Worm (Caenorhabditis elegans): ENCODE data around the gene cdh-4.
A peak's percentile ranks its signal among the peaks of the same experiment; 100 is the strongest.

DNA sequence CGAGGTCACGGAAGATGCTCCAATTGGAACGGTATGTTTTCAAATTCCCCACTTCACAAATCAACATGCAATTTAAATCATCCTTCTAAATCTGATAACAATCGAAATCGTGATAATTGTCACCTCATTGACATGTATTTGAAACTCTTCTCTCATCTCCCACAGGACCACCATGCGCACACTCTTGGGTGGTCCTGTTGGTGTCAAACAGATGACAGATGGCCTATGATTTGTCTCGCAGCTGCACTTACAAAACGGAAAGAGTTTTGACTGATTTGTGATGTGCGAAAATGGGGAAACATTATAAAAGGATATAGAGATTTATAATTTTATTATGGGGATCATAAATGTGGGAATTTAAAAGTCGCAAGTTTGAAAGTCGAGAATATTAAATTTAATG lies 3.3 kb downstream of the cdh-4 start:
- peak; percentile 76 for TF ChIP-seq unc-55 (GFP tag; optimal IDR thresholded peaks at IDR 0.05)
- TF ChIP-seq hlh-8 (tag; optimal IDR thresholded peaks at IDR 0.05): no peak
- TF ChIP-seq hlh-13 (GFP tag; optimal IDR thresholded peaks at IDR 0.05): no peak
- no peak for TF ChIP-seq nhr-11 (tag; optimal IDR thresholded peaks at IDR 0.05)
- no peak for TF ChIP-seq tbx-7 (tag; optimal IDR thresholded peaks at IDR 0.05)
- no peak for TF ChIP-seq sox-2 (GFP tag; IDR thresholded peaks at IDR 0.05)
- TF ChIP-seq pag-3 (tag; optimal IDR thresholded peaks at IDR 0.05; ENCODE audit: borderline replicate concordance): no peak
- TF ChIP-seq hlh-30 (tag; optimal IDR thresholded peaks at IDR 0.05; ENCODE audit: insufficient read depth): no peak
- TF ChIP-seq fkh-10 (GFP tag; optimal IDR thresholded peaks at IDR 0.05): no peak
